Fruit fly (Drosophila melanogaster) S2 (cell line): ENCODE results near the gene Mical.
A peak's percentile ranks its signal among the peaks of the same experiment; 100 is the strongest.

Experiments
- CG8478 ChIP-seq: fragments of >200 bp; optimal IDR thresholded peaks from 2 replicates; lab custom pipeline; 2018
- CTCF ChIP-seq, 2 experiments: fragments of >200 bp; optimal IDR thresholded peaks; 2 replicates each; lab custom pipeline; 2018

DNA sequence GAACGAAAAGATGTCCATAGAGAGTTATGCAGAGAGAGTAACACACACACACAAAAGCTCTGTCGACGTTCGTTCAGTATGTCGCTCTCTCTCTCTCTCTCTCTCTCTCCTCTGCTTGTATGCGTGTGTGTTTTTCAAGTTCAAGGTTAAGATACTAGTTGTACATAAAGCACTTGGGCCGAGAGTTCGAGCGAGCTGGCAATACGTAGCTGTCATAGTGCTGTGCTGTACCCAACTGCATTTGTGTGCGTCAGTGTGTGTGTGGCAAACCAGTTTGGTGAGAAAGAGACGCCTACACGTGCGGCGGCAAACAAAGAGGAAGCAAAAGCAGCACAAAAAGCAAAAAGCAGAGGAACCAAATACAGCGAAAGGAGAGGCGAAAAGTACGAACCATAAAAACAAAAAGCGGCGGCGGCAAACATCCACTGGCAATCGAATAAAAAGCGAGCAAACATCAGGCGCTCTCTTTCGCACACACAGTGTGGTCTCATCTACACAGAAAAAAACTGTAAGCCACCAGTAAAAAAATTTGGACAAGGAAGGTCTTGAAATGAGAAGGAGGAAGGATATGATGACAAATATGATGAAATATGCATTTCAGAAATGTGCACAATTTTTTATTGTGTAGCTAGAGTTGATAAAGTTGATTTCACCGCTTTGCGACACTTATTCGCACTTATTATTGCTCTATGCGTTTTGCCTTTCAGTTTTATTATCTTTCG, 44.7 kb upstream of the Mical start:
- TF ChIP-seq CG8478 (peak; percentile 41), CTCF (optimal IDR thresholded peaks at IDR 0.05; lab: Kevin White, UChicago) (no peak)
